Worm (Caenorhabditis elegans) whole organism, early embryonic: ENCODE results near the gene dsl-4.

Experiments used
- B0310.2 ChIP-seq: sonication (generic microtip); optimal IDR thresholded peaks from 2 replicates; lab custom pipeline; 2016; ENCODE audit warnings: mild to moderate bottlenecking, missing genetic modification characterization, missing compliant biosample characterization
- F13C5.2 ChIP-seq: sonication (generic microtip); optimal IDR thresholded peaks from 2 replicates; lab custom pipeline; 2017; ENCODE audit warnings: mild to moderate bottlenecking, missing genetic modification characterization, inconsistent platforms, missing compliant biosample characterization
- aly-1 ChIP-seq: sonication (generic microtip); optimal IDR thresholded peaks from 2 replicates; lab custom pipeline; 2016; ENCODE audit warnings: missing genetic modification characterization, missing compliant biosample characterization
- ama-1 ChIP-seq: fragments of 150-350 bp; optimal IDR thresholded peaks from 2 replicates; lab custom pipeline; 2014
- ceh-13 ChIP-seq: fragments of 200-800 bp; sonication (Bioruptor generic); optimal IDR thresholded peaks from 2 replicates; lab custom pipeline; 2018; ENCODE audit warnings: mild to moderate bottlenecking, missing genetic modification characterization, missing compliant biosample characterization
- ceh-36 ChIP-seq: sonication (generic microtip); optimal IDR thresholded peaks from 2 replicates; lab custom pipeline; 2016; ENCODE audit warnings: missing genetic modification characterization, inconsistent platforms, missing compliant biosample characterization
- ets-7 ChIP-seq: sonication (generic microtip); optimal IDR thresholded peaks from 2 replicates; lab custom pipeline; 2016; ENCODE audit warnings: missing genotype, missing genetic modification characterization, missing compliant biosample characterization
- flt-1 ChIP-seq: fragments of 200-800 bp; sonication (Bioruptor generic); IDR thresholded peaks from 2 replicates; pipeline ENCODE4 v1.3.6; 2022; ENCODE audit warnings: missing genetic modification characterization, missing compliant biosample characterization
- hmbx-1 ChIP-seq: sonication (generic microtip); optimal IDR thresholded peaks from 2 replicates; lab custom pipeline; 2016; ENCODE audit warnings: mild to moderate bottlenecking, missing genetic modification characterization, missing compliant biosample characterization
- hmg-4 ChIP-seq: fragments of 200-800 bp; sonication (Bioruptor generic); optimal IDR thresholded peaks from 2 replicates; lab custom pipeline; 2018; ENCODE audit warnings: mild to moderate bottlenecking, missing genetic modification characterization, missing compliant biosample characterization
- hnd-1 ChIP-seq: sonication (generic microtip); optimal IDR thresholded peaks from 2 replicates; lab custom pipeline; 2016; ENCODE audit warnings: missing genetic modification characterization, missing compliant biosample characterization
- pes-1 ChIP-seq: fragments of 200-800 bp; sonication (Bioruptor generic); IDR thresholded peaks from 2 replicates; pipeline ENCODE4 v1.3.6; 2022; ENCODE audit warnings: missing genetic modification reagents, missing genetic modification characterization, missing compliant biosample characterization
- scrt-1 ChIP-seq: fragments of 200-800 bp; sonication (Bioruptor generic); IDR thresholded peaks from 2 replicates; pipeline ENCODE4 v1.3.6; 2022; ENCODE audit warnings: missing genetic modification characterization, missing compliant biosample characterization
- sea-1 ChIP-seq: fragments of 200-800 bp; sonication (Bioruptor generic); conservative IDR thresholded peaks from 2 replicates; pipeline ENCODE4 v1.3.6; 2022; ENCODE audit warnings: missing genetic modification characterization, missing compliant biosample characterization
- tbx-11 ChIP-seq: fragments of 200-800 bp; sonication (Bioruptor generic); IDR thresholded peaks from 2 replicates; pipeline ENCODE4 v1.3.6; 2022; ENCODE audit warnings: missing genetic modification characterization, missing compliant biosample characterization
- tbx-37 ChIP-seq: fragments of 200-800 bp; sonication (Bioruptor generic); conservative IDR thresholded peaks from 2 replicates; pipeline ENCODE4 v1.3.6; 2022; ENCODE audit warnings: missing genetic modification reagents, missing genetic modification characterization, missing compliant biosample characterization
- tra-4 ChIP-seq: sonication (generic microtip); optimal IDR thresholded peaks from 2 replicates; lab custom pipeline; 2017; ENCODE audit warnings: missing genetic modification characterization, missing compliant biosample characterization

dsl-4 gene

DNA sequence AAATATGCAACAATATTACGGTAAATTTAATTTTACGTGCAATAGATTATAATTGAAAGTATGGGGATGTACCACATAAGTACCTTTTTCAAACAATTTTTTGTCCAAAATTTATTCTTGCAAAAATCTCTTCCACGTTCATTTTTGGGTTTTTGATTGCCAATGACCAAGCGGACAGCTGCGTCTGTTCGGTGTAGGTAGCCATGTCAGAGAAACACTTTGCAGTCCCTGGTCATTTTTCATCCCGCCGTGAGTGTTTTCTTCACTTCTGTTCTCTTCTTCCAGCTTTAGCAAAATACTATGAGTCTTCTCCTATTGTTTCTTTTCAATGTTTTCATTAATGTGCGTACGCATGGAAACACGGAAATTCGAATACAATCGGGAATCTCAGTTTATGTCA lies at the start of gene dsl-4:
TSS of gene dsl-4 (plus strand) at position 301 of the 400 bp plus-strand sequence.
- TF ChIP-seq ama-1 (lab: Kevin White, UChicago) (no peak), aly-1 (tag; lab: Kevin White, UChicago) (no peak), hnd-1 (tag; lab: Kevin White, UChicago) (no peak), flt-1 (GFP tag; lab: Robert Waterston, UW) (no peak), F13C5.2 (no peak), ets-7 (no peak), B0310.2 (no peak), pes-1 (GFP tag; lab: Robert Waterston, UW) (no peak), sea-1 (GFP tag; lab: Robert Waterston, UW) (no peak), ceh-13 (GFP tag; lab: Kevin White, UChicago) (no peak), tra-4 (tag; lab: Kevin White, UChicago) (no peak), hmbx-1 (tag; lab: Kevin White, UChicago) (no peak), tbx-37 (no peak), ceh-36 (tag; lab: Kevin White, UChicago) (no peak), scrt-1 (GFP tag; lab: Robert Waterston, UW) (no peak), tbx-11 (GFP tag; lab: Robert Waterston, UW) (no peak)

DNA sequence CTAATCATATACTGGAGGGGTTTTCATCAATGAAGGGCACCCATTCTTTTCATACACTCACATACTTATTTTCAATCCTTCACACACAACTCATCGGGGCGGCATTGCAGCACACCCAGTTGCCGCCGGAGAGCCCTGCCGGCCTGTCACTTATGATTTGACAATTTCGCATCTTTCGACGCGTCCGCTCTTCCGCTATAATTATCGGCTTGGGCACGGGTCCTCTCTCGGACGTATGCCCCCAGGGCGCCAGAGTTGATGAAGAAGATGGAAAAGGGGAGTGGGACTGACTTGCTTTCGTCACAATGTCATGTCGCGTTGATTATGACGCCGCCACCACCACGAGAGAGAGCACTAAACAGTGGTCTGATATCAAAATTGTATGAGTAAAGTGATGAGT lies 45.8 kb upstream of the dsl-4 start:
- TF ChIP-seq tra-4 (tag; lab: Kevin White, UChicago) (no peak), ceh-13 (GFP tag; lab: Kevin White, UChicago) (no peak), ets-7 (no peak), B0310.2 (no peak), scrt-1 (GFP tag; lab: Robert Waterston, UW) (no peak), pes-1 (GFP tag; lab: Robert Waterston, UW) (no peak), hnd-1 (tag; lab: Kevin White, UChicago) (no peak), aly-1 (tag; lab: Kevin White, UChicago) (no peak), flt-1 (GFP tag; lab: Robert Waterston, UW) (no peak), tbx-37 (no peak), sea-1 (GFP tag; lab: Robert Waterston, UW) (no peak), hmg-4 (GFP tag; lab: Kevin White, UChicago) (no peak), F13C5.2 (no peak), tbx-11 (GFP tag; lab: Robert Waterston, UW) (no peak), ceh-36 (tag; lab: Kevin White, UChicago) (no peak), hmbx-1 (tag; lab: Kevin White, UChicago) (no peak), ama-1 (lab: Kevin White, UChicago) (no peak)

DNA sequence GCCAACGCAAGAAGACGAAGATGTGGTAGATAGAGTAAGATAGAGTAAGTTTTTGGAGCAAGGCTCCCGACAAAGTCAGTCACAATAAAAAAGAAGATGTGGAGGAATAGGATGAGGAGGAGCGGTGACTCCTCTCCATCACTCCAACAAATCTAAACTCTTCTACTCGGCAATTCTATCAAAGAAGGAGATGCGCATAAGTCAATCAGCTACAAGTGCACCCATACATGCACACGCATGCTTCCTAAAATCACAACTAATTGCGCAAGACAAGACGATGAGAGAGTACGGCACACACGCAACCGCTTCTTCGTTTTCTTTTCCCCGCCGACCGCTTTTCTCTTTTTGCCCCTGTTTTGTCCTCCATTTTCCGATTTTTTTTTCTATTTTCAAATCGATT lies 42.6 kb upstream of the dsl-4 start:
- TF ChIP-seq scrt-1 (GFP tag; lab: Robert Waterston, UW): no peak
- TF ChIP-seq hnd-1 (tag; lab: Kevin White, UChicago): no peak
- no peak for TF ChIP-seq F13C5.2
- no peak for TF ChIP-seq tra-4 (tag; lab: Kevin White, UChicago)
- TF ChIP-seq aly-1 (tag; lab: Kevin White, UChicago): no peak
- no peak for TF ChIP-seq sea-1 (GFP tag; lab: Robert Waterston, UW)
- TF ChIP-seq ceh-13 (GFP tag; lab: Kevin White, UChicago): no peak
- no peak for TF ChIP-seq ceh-36 (tag; lab: Kevin White, UChicago)
- TF ChIP-seq tbx-11 (GFP tag; lab: Robert Waterston, UW): no peak
- TF ChIP-seq ets-7: no peak

DNA sequence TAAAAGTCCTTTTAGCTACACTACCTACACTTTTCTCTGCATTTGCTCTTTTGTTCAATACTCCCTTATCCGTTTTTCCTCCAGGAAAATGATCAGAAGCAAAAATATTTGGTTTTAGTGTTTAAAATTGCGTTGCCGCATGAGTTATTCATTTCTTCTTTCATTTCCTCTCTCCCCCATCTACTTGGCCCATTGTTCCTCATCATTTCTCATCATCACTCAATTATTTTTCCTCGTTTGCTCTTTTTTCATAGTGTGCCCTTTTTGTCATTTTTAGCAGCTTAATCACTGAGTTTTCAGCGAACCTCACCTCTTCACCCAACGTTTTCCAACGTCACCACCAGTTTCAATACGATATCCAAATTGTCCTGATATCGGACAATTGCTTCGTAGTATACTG lies 41.0 kb upstream of the dsl-4 start, which contains the start of gene dyc-1:
TSS of gene dyc-1 (plus strand) at position 301 of the 400 bp plus-strand sequence.
- no peak for TF ChIP-seq hmg-4 (GFP tag; lab: Kevin White, UChicago)
- TF ChIP-seq flt-1 (GFP tag; lab: Robert Waterston, UW): no peak
- no peak for TF ChIP-seq hmbx-1 (tag; lab: Kevin White, UChicago)
- TF ChIP-seq scrt-1 (GFP tag; lab: Robert Waterston, UW): no peak
- no peak for TF ChIP-seq F13C5.2
- no peak for TF ChIP-seq pes-1 (GFP tag; lab: Robert Waterston, UW)
- TF ChIP-seq tbx-11 (GFP tag; lab: Robert Waterston, UW): no peak
- TF ChIP-seq B0310.2: no peak
- TF ChIP-seq tbx-37: no peak
- no peak for TF ChIP-seq ets-7
- no peak for TF ChIP-seq ceh-13 (GFP tag; lab: Kevin White, UChicago)
- no peak for TF ChIP-seq ama-1 (lab: Kevin White, UChicago)
- TF ChIP-seq sea-1 (GFP tag; lab: Robert Waterston, UW): no peak

DNA sequence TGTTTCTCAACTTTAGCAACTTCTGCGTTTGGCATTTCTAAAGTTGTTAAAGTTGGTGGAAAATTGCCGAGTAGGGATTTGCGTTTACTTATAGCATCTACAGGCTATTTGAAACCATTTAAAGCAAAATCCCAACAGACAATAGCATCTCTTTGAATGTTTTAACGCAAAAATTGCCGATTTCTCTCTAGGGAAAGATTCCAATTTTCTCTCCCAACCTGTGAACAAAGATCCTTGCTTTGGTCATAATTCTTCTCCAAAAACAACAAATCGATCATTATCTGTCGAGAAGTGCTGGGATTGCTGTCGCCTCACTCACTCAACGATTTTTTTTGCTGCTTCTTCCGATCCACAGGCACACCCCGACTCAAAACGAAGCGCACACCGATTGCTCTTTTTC lies 36.4 kb upstream of the dsl-4 start:
- TF ChIP-seq ets-7 (no peak), tra-4 (tag; lab: Kevin White, UChicago) (no peak), ama-1 (lab: Kevin White, UChicago) (no peak), F13C5.2 (no peak), ceh-13 (GFP tag; lab: Kevin White, UChicago) (no peak), hmbx-1 (tag; lab: Kevin White, UChicago) (no peak), B0310.2 (no peak), hmg-4 (GFP tag; lab: Kevin White, UChicago) (no peak), tbx-11 (GFP tag; lab: Robert Waterston, UW) (no peak), scrt-1 (GFP tag; lab: Robert Waterston, UW) (no peak), sea-1 (GFP tag; lab: Robert Waterston, UW) (no peak), ceh-36 (tag; lab: Kevin White, UChicago) (no peak), flt-1 (GFP tag; lab: Robert Waterston, UW) (no peak), hnd-1 (tag; lab: Kevin White, UChicago) (no peak), pes-1 (GFP tag; lab: Robert Waterston, UW) (no peak), tbx-37 (no peak), aly-1 (tag; lab: Kevin White, UChicago) (no peak)

DNA sequence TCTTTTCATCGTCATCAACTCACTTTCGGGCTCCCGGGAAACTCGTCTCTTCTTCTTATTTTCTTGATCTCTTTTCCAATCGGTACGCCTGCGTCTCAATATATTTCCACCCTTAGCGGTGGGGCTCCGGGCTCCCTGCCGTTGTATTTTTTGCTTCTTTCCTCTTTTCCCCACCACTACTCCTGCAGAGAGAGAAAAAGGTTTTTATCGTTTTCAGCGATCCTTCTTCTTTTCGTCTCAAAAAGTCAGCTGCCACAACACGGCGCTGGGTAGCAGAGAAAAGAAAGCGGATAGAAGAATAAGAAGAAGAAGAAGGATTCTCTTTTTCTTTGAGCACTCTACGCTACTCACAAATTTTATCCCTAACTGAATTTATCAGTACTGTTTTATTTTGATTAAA lies 35.4 kb upstream of the dsl-4 start:
- TF ChIP-seq pes-1 (GFP tag; lab: Robert Waterston, UW): 0 out of 2 replicates have a peak, but pooled peaks have one; percentile 26
- TF ChIP-seq F13C5.2: no peak

DNA sequence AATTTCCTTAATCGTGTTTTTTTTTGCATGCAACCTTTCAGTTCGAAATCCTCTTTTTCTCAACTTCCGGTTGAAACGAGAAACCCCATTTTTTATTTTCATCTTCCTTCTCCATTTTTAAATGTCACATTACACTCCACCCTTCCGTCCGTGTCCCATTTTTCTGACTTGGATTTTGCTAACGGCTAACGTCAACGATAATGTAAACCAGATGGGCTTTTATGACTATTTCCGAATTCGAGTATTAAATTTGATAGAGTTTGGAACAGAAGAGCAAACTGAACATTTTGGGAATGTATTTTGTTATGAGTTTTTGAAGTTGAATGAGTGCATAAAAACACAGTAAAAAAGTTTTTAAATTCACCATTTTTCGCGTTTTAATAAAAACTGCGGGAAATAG lies 34.5 kb upstream of the dsl-4 start:
- TF ChIP-seq hnd-1 (tag; lab: Kevin White, UChicago) (no peak), ceh-36 (tag; lab: Kevin White, UChicago) (no peak), tbx-37 (no peak), aly-1 (tag; lab: Kevin White, UChicago) (no peak), scrt-1 (GFP tag; lab: Robert Waterston, UW) (no peak), pes-1 (GFP tag; lab: Robert Waterston, UW) (no peak), tbx-11 (GFP tag; lab: Robert Waterston, UW) (no peak), sea-1 (GFP tag; lab: Robert Waterston, UW) (no peak), hmg-4 (GFP tag; lab: Kevin White, UChicago) (no peak), ets-7 (no peak), tra-4 (tag; lab: Kevin White, UChicago) (no peak), B0310.2 (no peak), hmbx-1 (tag; lab: Kevin White, UChicago) (no peak), ama-1 (lab: Kevin White, UChicago) (no peak), flt-1 (GFP tag; lab: Robert Waterston, UW) (no peak), ceh-13 (GFP tag; lab: Kevin White, UChicago) (no peak), F13C5.2 (no peak)
